Worm (Caenorhabditis elegans) whole organism, L3 larva: ENCODE data around the gene oxi-1.

Source experiments
- ZK546.5 ChIP-seq: sonication (generic microtip); optimal IDR thresholded peaks from 2 replicates; lab custom pipeline; 2017; ENCODE audit warnings: missing biosample characterization, missing genetic modification characterization
- egl-27 ChIP-seq: sonication (generic microtip); optimal IDR thresholded peaks from 4 replicates; lab custom pipeline; 2017; ENCODE audit warnings: missing biosample characterization, missing genetic modification reagents, missing genetic modification characterization
- fos-1 ChIP-seq: fragments of 150-350 bp; optimal IDR thresholded peaks from 2 replicates; lab custom pipeline; 2014; ENCODE audit warnings: missing biosample characterization, missing genetic modification characterization
- nhr-11 ChIP-seq: fragments of 150-350 bp; optimal IDR thresholded peaks from 2 replicates; lab custom pipeline; 2014; ENCODE audit warnings: missing biosample characterization, missing genetic modification characterization
- nhr-12 ChIP-seq: fragments of 150-350 bp; optimal IDR thresholded peaks from 2 replicates; lab custom pipeline; 2014; ENCODE audit warnings: missing biosample characterization, missing genetic modification characterization
- nhr-76 ChIP-seq: fragments of 150-350 bp; sonication (generic microtip); optimal IDR thresholded peaks from 5 replicates; lab custom pipeline; 2014; ENCODE audit warnings: missing biosample characterization, missing genetic modification characterization
- pha-4 ChIP-seq: fragments of 150-350 bp; optimal IDR thresholded peaks from 2 replicates; lab custom pipeline; 2014; ENCODE audit warnings: missing biosample characterization, missing genetic modification reagents, missing genetic modification characterization
- snpc-4 ChIP-seq: fragments of 150-350 bp; optimal IDR thresholded peaks from 2 replicates; lab custom pipeline; 2014; ENCODE audit warnings: missing biosample characterization, missing genetic modification characterization
- tbx-2 ChIP-seq: sonication (generic microtip); optimal IDR thresholded peaks from 2 replicates; lab custom pipeline; 2016; ENCODE audit warnings: mild to moderate bottlenecking, missing genetic modification characterization, missing compliant biosample characterization
- unc-39 ChIP-seq: sonication (generic microtip); optimal IDR thresholded peaks from 4 replicates; lab custom pipeline; 2017; ENCODE audit warnings: missing biosample characterization, missing genetic modification characterization
- unc-62 ChIP-seq: fragments of 150-350 bp; sonication (generic microtip); optimal IDR thresholded peaks from 4 replicates; lab custom pipeline; 2014; ENCODE audit warnings: missing biosample characterization, missing genetic modification reagents, missing genetic modification characterization
- ztf-11 ChIP-seq: fragments of 150-350 bp; optimal IDR thresholded peaks from 2 replicates; lab custom pipeline; 2014; ENCODE audit warnings: missing biosample characterization, missing genetic modification characterization

ce11 chrIII:10844873-10845272, 13.2 kb upstream of the oxi-1 start, which contains the start of gene pde-12:
- TF ChIP-seq nhr-12 (tag; lab: Kevin White, UChicago): no peak
- TF ChIP-seq pha-4 (tag; lab: Kevin White, UChicago): peak; percentile 82
- no peak for TF ChIP-seq egl-27 (tag; lab: Kevin White, UChicago)
- TF ChIP-seq fos-1: no peak
- no peak for TF ChIP-seq nhr-76 (tag; lab: Kevin White, UChicago)
- TF ChIP-seq snpc-4: peak; percentile 25
- TF ChIP-seq nhr-11 (tag; lab: Kevin White, UChicago): no peak
- TF ChIP-seq unc-39: no peak
- no peak for TF ChIP-seq ZK546.5
- no peak for TF ChIP-seq ztf-11 (tag; lab: Kevin White, UChicago)
- TF ChIP-seq tbx-2: peak; percentile 83
- no peak for TF ChIP-seq unc-62 (GFP tag; lab: Kevin White, UChicago)
